Worm (Caenorhabditis elegans): ENCODE results near the gene T24C12.1.

Gene T24C12.1

DNA sequence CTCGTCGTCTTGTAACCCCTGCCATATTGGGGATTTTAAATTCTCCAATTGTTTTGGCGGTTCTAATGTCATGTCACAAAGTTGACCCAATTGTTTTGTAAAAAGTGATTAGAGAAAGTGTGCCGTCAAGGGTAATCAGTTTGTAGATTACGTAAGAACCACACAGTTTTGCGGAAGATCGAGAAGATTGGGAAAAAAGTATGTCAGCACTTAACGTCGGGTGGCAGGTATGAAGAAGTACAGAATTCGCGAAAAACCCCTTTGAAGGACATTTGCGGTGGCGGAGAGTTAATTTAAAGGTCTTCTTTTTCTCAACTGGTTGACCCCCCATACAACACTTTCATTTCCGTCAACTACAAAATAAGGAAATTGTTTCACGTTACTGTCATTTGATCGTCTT is 9.2 kb downstream of the T24C12.1 start (continued):
- TF ChIP-seq blmp-1 (tag; optimal IDR thresholded peaks at IDR 0.05) (peak; percentile 92), zip-4 (GFP tag; optimal IDR thresholded peaks at IDR 0.05) (no peak), swsn-7 (tag; optimal IDR thresholded peaks at IDR 0.05) (no peak), hlh-17 (GFP tag; optimal IDR thresholded peaks at IDR 0.05; ENCODE audit: borderline replicate concordance) (no peak), xbp-1 (tag; optimal IDR thresholded peaks at IDR 0.05) (no peak), rnt-1 (tag; optimal IDR thresholded peaks at IDR 0.05) (no peak), vab-15 (tag; optimal IDR thresholded peaks at IDR 0.05) (no peak), jun-1 (tag; optimal IDR thresholded peaks at IDR 0.05) (no peak)

DNA sequence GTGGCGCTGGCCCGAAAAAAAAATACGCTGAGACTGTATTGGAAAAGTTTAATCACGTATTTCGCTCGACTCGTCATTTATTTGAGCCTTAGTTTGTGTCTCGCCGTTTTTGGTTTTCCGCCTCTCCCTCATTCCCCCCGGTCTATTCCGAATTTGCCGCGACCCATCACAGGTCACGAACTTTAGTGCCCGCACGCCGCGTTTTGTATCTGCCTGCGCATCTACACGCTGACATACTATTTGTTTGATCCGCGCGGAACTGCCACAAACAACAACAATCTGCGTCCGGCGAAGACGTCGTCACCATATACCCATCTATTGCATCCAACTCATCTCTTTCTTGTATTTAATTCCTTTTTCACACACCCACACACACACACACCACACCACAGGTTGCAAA is 10.9 kb downstream of the T24C12.1 start:
- no peak for TF ChIP-seq aha-1 (tag; optimal IDR thresholded peaks at IDR 0.05)
- peak; percentile 24 for TF ChIP-seq blmp-1 (tag; optimal IDR thresholded peaks at IDR 0.05)

DNA sequence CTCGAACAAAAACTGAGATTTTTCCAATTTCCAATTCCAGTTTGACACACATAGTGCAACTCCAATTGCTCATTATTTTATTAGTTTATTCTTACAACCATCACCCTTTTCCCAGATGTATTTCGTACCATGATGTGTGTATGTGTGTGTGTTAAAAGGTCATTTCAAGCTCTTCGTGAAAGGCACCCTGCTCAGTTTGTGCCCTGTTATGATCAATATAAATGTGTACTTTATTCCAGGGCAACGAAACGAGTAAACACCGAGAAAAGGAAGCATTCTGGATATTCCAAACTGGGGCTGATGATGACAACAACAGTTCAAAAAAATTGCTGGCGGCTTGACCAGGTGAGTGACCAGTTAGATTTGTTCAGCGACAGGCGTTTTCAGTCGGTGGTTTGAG is 11.5 kb downstream of the T24C12.1 start, which contains the start of gene peb-1:
TSS of gene peb-1 (plus strand) at position 301 of the 400 bp plus-strand sequence.
- TF ChIP-seq unc-62 (GFP tag; optimal IDR thresholded peaks at IDR 0.05) (no peak), snu-23 (GFP tag; optimal IDR thresholded peaks at IDR 0.05) (no peak), ama-1 (optimal IDR thresholded peaks at IDR 0.05) (no peak), unc-86 (tag; optimal IDR thresholded peaks at IDR 0.05) (no peak), sup-37 (GFP tag; optimal IDR thresholded peaks at IDR 0.05) (no peak), dpl-1 (GFP tag; optimal IDR thresholded peaks at IDR 0.05) (no peak), nhr-28 (tag; optimal IDR thresholded peaks at IDR 0.05) (no peak), efl-1 (optimal IDR thresholded peaks at IDR 0.05) (no peak), efl-1 (GFP tag; optimal IDR thresholded peaks at IDR 0.05 in 1 of 2) (no peak)

DNA sequence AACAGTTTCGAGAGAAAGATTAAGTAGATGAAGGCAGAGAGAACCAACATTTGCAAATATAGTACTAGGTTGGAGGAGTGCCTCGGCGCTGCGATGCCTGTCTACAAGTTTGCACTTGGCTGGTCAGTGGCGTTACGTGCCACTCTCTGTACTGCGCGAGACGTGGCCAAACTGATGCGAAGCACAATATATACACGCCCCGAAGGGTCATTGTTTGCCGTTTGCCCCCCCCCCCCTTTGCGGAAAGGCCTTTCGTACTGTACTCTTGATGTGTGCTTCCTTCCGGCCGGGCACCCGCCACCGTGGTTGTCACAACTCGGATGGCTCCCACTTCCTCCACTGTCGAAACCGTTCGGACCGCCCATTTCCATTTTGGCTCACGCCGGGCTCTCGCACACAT is 12.9 kb downstream of the T24C12.1 start:
- no peak for TF ChIP-seq pqm-1 (tag; optimal IDR thresholded peaks at IDR 0.05)
- no peak for TF ChIP-seq nhr-90 (tag; optimal IDR thresholded peaks at IDR 0.05; ENCODE audit: poor library complexity)
- no peak for TF ChIP-seq hlh-17 (GFP tag; optimal IDR thresholded peaks at IDR 0.05; ENCODE audit: borderline replicate concordance)
- TF ChIP-seq ceh-82 (tag; optimal IDR thresholded peaks at IDR 0.05), result no peak
- TF ChIP-seq Y116A8C.19 (tag; optimal IDR thresholded peaks at IDR 0.05; ENCODE audit: borderline replicate concordance), result no peak
- TF ChIP-seq swsn-7 (tag; optimal IDR thresholded peaks at IDR 0.05), result no peak
- no peak for TF ChIP-seq hlh-4 (tag; optimal IDR thresholded peaks at IDR 0.05)
- no peak for TF ChIP-seq lin-35 (GFP tag; optimal IDR thresholded peaks at IDR 0.05)
- TF ChIP-seq dpl-1 (GFP tag; optimal IDR thresholded peaks at IDR 0.05), result no peak
- TF ChIP-seq ces-1 (GFP tag; optimal IDR thresholded peaks at IDR 0.05), result no peak
- no peak for TF ChIP-seq ceh-8 (GFP tag; optimal IDR thresholded peaks at IDR 0.05)
- TF ChIP-seq nhr-12 (tag; optimal IDR thresholded peaks at IDR 0.05), result no peak
- TF ChIP-seq dsc-1 (tag; optimal IDR thresholded peaks at IDR 0.05), result no peak
- no peak for TF ChIP-seq nhr-84 (tag; optimal IDR thresholded peaks at IDR 0.05)
- no peak for TF ChIP-seq lsy-2 (tag; optimal IDR thresholded peaks at IDR 0.05)

DNA sequence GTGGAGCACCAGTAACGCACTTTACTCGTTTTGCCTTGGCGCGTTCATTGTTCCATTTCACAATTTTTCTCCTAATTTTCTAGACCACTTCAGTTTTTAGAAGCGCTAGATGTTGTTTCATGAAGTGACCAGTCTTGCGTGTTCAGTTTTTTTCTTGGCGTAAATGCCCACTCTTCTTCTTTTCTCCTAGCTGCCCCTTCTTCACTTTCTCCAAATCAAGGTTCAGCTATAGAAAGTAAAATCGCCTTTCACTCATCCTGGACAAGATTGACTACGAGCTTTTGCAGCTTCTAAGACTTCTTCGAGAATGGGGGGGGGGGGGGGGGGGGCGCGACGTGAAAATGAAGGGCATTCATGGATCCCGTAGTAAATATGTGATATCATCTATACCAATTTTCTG is 13.5 kb downstream of the T24C12.1 start:
- TF ChIP-seq nhr-19 (GFP tag; conservative IDR thresholded peaks at IDR 0.05) (no peak), blmp-1 (tag; optimal IDR thresholded peaks at IDR 0.05) (peak; percentile 94)

DNA sequence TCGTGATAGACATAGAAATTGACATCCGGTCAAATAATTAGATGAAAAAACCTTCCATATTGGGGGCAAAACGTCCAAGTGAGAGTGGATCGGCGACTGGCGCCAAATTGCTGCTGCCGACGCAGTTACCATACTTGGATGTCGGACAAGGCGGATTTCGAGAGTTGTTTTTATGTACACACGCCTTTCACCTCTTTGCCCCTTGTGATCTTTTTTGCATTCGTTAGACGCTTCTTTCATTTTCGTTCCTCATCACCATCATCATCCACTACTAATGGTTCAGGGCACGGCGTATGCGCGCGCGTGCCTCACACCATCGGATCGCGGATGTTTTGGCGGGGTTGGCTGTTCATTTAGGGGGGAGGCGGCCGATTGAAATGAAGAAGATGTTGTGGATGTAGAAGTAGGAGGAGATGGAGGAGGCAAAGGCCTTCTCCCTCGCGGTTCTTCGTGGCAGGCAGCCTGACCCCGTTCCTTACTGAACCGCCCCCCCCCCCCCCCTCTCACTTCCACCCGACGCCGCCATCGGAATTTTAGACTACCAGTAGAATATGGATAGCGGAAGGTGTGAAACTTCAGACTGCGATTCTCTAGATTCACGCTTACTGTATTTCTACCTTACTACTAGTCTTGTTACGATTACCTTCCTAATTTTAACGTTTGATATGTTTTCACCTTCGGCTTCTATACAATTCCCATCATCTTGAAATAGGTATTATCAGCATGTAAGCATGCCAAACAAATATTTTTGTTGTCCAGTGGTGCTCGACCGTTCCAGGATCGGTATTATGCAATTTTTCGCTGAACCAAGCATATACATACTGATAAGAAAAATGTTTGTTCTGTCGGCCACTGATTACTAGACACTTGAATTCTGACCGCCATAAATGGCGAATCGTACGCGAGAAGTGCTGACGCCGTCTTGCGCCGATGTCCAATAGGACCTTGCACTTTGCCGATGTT is 14.4 kb downstream of the T24C12.1 start:
- TF ChIP-seq mep-1 (tag; optimal IDR thresholded peaks at IDR 0.05) (no peak), hpl-2 (GFP tag; optimal IDR thresholded peaks at IDR 0.05) (no peak), blmp-1 (tag; optimal IDR thresholded peaks at IDR 0.05) (peak; percentile 91), elt-2 (tag; optimal IDR thresholded peaks at IDR 0.05) (peak; percentile 23), efl-1 (optimal IDR thresholded peaks at IDR 0.05) (no peak), efl-1 (GFP tag; optimal IDR thresholded peaks at IDR 0.05 in 1 of 2) (peak in 1 of 2 experiments; percentile 79)

Measured in whole organism, L1 larva.